Fruit fly (Drosophila melanogaster): ENCODE results near the gene CG31676.

The CG31676 gene

dm6 chr2L:20805624-20806339, 34.8 kb upstream of the CG31676 start (continued):
- TF ChIP-seq row (GFP tag; IDR thresholded peaks at IDR 0.05) (peak; percentile 99), CG6791 (GFP tag; IDR thresholded peaks at IDR 0.05; ENCODE audit: partially characterized antibody) (peak; percentile 71), Hr78 (GFP tag; optimal IDR thresholded peaks at IDR 0.05) (peak in 1 of 2 experiments; percentile 81), sim (GFP tag; IDR thresholded peaks at IDR 0.05) (peak; percentile 81), CG10267 (tag; optimal IDR thresholded peaks at IDR 0.05) (peak; percentile 90), CG12219 (GFP tag; optimal IDR thresholded peaks at IDR 0.05) (peak; percentile 96), dysf (GFP tag; IDR thresholded peaks at IDR 0.05) (peak; percentile 97), ftz-f1 (GFP tag; optimal IDR thresholded peaks at IDR 0.05) (peak; percentile 65), CG34422 (GFP tag; IDR thresholded peaks at IDR 0.05) (peak; percentile 95), prd (optimal IDR thresholded peaks at IDR 0.05) (no peak), prd (GFP tag; IDR thresholded peaks at IDR 0.05) (peak; percentile 96), pum (GFP tag; optimal IDR thresholded peaks at IDR 0.05) (no peak), tap (tag; optimal IDR thresholded peaks at IDR 0.05) (peak; percentile 95), mirr (GFP tag; optimal IDR thresholded peaks at IDR 0.05) (peak; percentile 80), CG12744 (GFP tag; optimal IDR thresholded peaks at IDR 0.05) (peak; percentile 33), luna (GFP tag; optimal IDR thresholded peaks at IDR 0.05) (peak; percentile 2), CG5953 (GFP tag; IDR thresholded peaks at IDR 0.05) (peak; percentile 91), CG12236 (GFP tag; optimal IDR thresholded peaks at IDR 0.05) (peak; percentile 47), hth (optimal IDR thresholded peaks at IDR 0.05) (no peak), wdn (GFP tag; IDR thresholded peaks at IDR 0.05) (peak; percentile 92), hbn (GFP tag; IDR thresholded peaks at IDR 0.05; ENCODE audit: partially characterized antibody) (0 out of 2 replicates have a peak, but pooled peaks have one; percentile 34), caup (GFP tag; optimal IDR thresholded peaks at IDR 0.05; ENCODE audit: severe bottlenecking) (peak; percentile 94), stwl (tag; optimal IDR thresholded peaks at IDR 0.05) (peak; percentile 45), CG8924 (tag; optimal IDR thresholded peaks at IDR 0.05) (peak; percentile 98), CG2120 (GFP tag; optimal IDR thresholded peaks at IDR 0.05) (peak; percentile 96), Scr (GFP tag; IDR thresholded peaks at IDR 0.05; ENCODE audit: partially characterized antibody) (peak; percentile 71), lab (GFP tag; optimal IDR thresholded peaks at IDR 0.05) (peak; percentile 98), BtbVII (GFP tag; optimal IDR thresholded peaks at IDR 0.05) (peak; percentile 94), CG9215 (GFP tag; IDR thresholded peaks at IDR 0.05) (peak; percentile 92), gfzf (GFP tag; optimal IDR thresholded peaks at IDR 0.05) (no peak), lola (GFP tag; optimal IDR thresholded peaks at IDR 0.05) (peak in 1 of 3 experiments; percentile 92), CG7786 (GFP tag; optimal IDR thresholded peaks at IDR 0.05) (peak; percentile 73), gcm (GFP tag; optimal IDR thresholded peaks at IDR 0.05) (peak; percentile 98), CG10321 (GFP tag; IDR thresholded peaks at IDR 0.05) (peak; percentile 73; the same call in 1 of the 2 replicates), CG8359 (GFP tag; optimal IDR thresholded peaks at IDR 0.05; ENCODE audit: borderline replicate concordance) (peak; percentile 84), pnt (GFP tag; optimal IDR thresholded peaks at IDR 0.05) (peak; percentile 55), CG7839 (tag; optimal IDR thresholded peaks at IDR 0.05) (peak; percentile 97), lov (optimal IDR thresholded peaks at IDR 0.05) (no peak), lov (GFP tag; IDR thresholded peaks at IDR 0.05) (peak; percentile 91), pho (GFP tag; optimal IDR thresholded peaks at IDR 0.05) (peak; percentile 86), Tbp (GFP tag; optimal IDR thresholded peaks at IDR 0.05) (no peak), C15 (GFP tag; IDR thresholded peaks at IDR 0.05) (peak; percentile 90), Hand (GFP tag; optimal IDR thresholded peaks at IDR 0.05) (peak; percentile 94), croc (GFP tag; conservative IDR thresholded peaks at IDR 0.05) (peak; percentile 91), Hsf (GFP tag; optimal IDR thresholded peaks at IDR 0.05) (peak; percentile 94), Deaf1 (tag; optimal IDR thresholded peaks at IDR 0.05) (peak; percentile 81), usp (GFP tag; optimal IDR thresholded peaks at IDR 0.05) (no peak), lbe (GFP tag; optimal IDR thresholded peaks at IDR 0.05) (peak; percentile 18), fd64A (GFP tag; optimal IDR thresholded peaks at IDR 0.05) (peak; percentile 84)

Measured in whole organism, embryonic.